Worm (Caenorhabditis elegans) whole organism, L4/young adult: Measurements from ENCODE around the gene str-111.

Experiments
- W03F9.2 ChIP-seq: fragments of 150-350 bp; optimal IDR thresholded peaks from 2 replicates; lab custom pipeline; 2014; ENCODE audit warnings: missing biosample characterization, missing genetic modification characterization
- dao-5 ChIP-seq: sonication (generic microtip); optimal IDR thresholded peaks from 2 replicates; lab custom pipeline; 2016; ENCODE audit warnings: missing genotype, missing genetic modification characterization, moderate library complexity, missing compliant biosample characterization
- him-1 ChIP-seq: sonication (generic microtip); optimal IDR thresholded peaks from 2 replicates; lab custom pipeline; 2016; ENCODE audit warnings: missing genotype, missing genetic modification reagents, missing genetic modification characterization, missing compliant biosample characterization

str-111 gene

DNA sequence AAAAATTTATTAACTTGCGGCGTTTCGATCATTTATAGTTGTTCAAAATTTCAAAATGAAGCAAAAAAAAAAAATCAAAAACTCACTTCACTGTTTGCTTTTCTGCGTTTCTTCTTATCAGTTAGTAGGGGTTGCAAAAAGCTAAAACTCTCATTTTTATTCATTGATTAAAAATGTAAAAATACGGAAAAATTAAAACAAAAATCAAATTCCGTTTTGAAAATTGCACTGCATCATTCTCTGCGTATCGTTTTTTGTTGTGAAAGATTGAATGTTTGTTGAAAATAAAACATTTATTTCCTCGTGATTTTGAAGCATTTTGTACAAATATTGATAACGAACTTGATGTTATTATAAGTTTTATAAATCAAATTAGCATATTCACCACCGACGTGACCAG, 39.8 kb downstream of the str-111 start:
- TF ChIP-seq W03F9.2 (tag; lab: Kevin White, UChicago) (no peak), dao-5 (tag; lab: Kevin White, UChicago) (no peak), him-1 (no peak)

DNA sequence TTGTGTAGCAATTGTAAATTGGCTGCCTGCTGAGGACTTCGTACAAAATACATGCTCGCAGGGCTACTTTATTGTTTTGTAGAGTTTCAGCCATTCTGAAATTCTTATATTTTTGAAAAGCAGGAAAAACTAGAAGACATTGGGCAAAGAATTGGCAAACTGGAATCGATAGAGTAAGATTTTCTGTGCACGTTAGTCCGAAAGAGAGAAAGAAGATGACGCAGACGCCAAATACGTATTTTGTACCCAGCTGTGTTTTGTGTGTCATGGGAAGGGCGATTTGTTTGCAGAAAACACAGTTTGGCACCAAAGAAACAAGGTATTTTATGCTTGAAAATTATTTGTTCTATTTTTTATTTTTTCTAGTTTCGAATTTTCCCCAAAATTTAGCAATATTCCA, 41.5 kb downstream of the str-111 start, which contains the start of gene fbxa-143:
Gene fbxa-143 (minus strand): TSS at position 101 of the 400 bp plus-strand sequence.
- no peak for TF ChIP-seq W03F9.2 (tag; lab: Kevin White, UChicago)
- no peak for TF ChIP-seq him-1
- no peak for TF ChIP-seq dao-5 (tag; lab: Kevin White, UChicago)

DNA sequence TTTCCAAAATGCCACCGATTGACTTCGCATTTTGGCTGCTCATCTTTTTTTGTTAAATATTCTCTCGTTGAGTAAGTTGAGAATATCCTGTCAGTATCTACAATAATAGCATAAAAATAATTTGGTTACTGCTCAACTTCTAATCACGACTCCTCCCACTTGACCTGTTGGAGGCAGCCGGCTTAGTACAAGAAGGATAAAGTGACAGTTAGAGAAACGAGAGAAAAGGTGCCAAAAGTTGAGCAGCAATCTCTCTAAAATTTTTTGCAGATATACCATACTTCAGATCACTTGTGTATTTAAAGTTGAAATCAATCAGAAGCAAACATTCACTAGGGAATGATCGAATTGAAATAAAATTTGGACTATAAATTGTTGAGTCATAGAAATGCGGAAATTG, 44.2 kb downstream of the str-111 start, which contains the start of gene nhr-111:
Gene nhr-111 (minus strand): TSS at position 101 of the 400 bp plus-strand sequence.
- TF ChIP-seq him-1 (no peak), W03F9.2 (tag; lab: Kevin White, UChicago) (no peak), dao-5 (tag; lab: Kevin White, UChicago) (no peak)

DNA sequence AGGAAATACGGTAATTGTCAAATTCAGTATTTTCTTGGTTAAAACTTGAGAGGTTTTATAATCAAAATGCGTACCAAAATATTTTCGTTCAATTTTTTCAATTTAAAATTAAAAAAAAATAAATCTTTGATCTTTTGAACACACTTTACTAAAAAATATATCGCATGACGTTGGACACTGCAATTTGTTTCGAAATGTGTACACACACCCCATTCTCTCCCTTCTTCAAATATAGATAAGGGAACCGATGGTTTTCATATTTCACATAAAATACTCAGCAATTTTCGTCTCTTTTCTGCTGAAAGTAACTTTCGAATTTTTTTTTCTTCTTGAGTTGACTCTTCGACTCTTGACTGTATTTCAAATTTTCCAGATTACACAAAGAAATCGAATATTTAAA, 47.5 kb downstream of the str-111 start:
- TF ChIP-seq W03F9.2 (tag; lab: Kevin White, UChicago) (no peak), him-1 (no peak), dao-5 (tag; lab: Kevin White, UChicago) (no peak)

DNA sequence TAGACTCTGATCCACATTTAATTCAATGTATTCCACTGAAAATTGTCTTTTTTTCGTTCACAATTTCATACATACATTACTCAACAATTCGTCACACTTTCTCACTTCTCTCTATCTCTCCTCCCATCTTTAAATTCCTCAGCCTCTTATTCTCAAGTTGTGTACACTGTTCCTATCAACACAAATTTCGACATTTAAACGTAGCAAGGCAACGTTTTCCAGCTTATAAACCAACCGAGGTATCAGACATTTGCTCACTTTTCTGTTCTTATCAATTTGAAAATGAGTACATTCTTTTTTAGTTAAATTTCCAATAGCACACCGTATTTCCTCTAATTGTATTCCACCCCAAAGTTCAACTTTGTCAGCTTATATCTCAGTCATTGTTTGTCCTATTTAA, 48.0 kb downstream of the str-111 start, which contains the start of gene skr-3:
Gene skr-3 (plus strand): TSS at position 163 of the 400 bp plus-strand sequence.
- no peak for TF ChIP-seq W03F9.2 (tag; lab: Kevin White, UChicago)
- no peak for TF ChIP-seq him-1
- TF ChIP-seq dao-5 (tag; lab: Kevin White, UChicago): no peak

DNA sequence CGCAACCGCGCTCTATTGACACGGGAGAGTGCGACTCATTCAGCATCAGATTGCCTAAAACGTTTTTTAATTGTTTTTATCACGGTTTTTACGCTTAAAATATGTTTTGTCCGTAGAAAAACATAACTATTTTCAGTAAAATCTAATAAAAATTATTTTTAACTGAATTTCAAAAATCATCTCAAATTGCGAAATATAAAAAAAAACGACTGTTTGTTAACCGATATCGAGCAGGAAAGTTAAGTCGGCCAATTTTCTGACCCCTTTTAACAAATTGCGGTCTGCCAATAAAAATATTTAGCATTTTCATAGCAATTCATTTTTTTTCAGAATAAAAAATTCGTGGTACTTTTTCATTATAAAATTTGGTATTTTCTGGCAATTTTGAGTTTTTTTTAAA, 48.4 kb downstream of the str-111 start:
- TF ChIP-seq dao-5 (tag; lab: Kevin White, UChicago) (no peak), him-1 (no peak), W03F9.2 (tag; lab: Kevin White, UChicago) (no peak)

DNA sequence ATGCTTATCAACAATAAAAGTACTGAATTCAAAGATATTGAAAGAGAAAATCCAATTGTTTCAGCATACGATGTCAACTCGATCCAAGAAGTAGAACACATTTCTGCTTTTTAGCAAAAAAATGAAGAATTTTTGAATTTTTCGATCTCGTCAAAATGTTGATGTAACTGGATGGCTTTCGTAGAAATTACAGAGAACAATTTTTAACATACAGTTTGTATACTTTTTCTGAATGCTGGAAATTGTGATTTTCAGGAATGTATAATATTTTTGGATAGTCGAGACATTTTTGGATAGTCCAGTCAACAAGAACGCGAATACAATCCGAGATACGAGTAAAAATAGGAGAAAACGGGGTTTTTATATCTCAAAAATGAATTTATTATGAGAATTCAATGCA, 50.3 kb downstream of the str-111 start, which contains the start of gene str-103:
Gene str-103 (minus strand): TSS at position 101 of the 400 bp plus-strand sequence.
- TF ChIP-seq W03F9.2 (tag; lab: Kevin White, UChicago): no peak
- no peak for TF ChIP-seq dao-5 (tag; lab: Kevin White, UChicago)
- TF ChIP-seq him-1: no peak
